Worm (Caenorhabditis elegans) whole organism, L2 larva: ENCODE data around the gene rcat-1.

Experiments used
- R02D3.7 ChIP-seq: fragments of 150-350 bp; optimal IDR thresholded peaks from 2 replicates; lab custom pipeline; 2014; ENCODE audit warnings: missing biosample characterization, missing genetic modification characterization
- alr-1 ChIP-seq: fragments of 150-350 bp; optimal IDR thresholded peaks from 2 replicates; lab custom pipeline; 2014; ENCODE audit warnings: missing biosample characterization, missing genetic modification characterization
- crh-2 ChIP-seq: sonication (generic microtip); optimal IDR thresholded peaks from 2 replicates; lab custom pipeline; 2017; ENCODE audit warnings: missing biosample characterization, missing genetic modification characterization
- lin-11 ChIP-seq: fragments of 150-350 bp; sonication (generic microtip); optimal IDR thresholded peaks from 2 replicates; lab custom pipeline; 2014; ENCODE audit warnings: missing biosample characterization, missing genetic modification characterization, inconsistent platforms, mixed read lengths
- lin-39 ChIP-seq: fragments of 150-350 bp; optimal IDR thresholded peaks from 2 replicates; lab custom pipeline; 2014; ENCODE audit warnings: missing biosample characterization, missing genetic modification reagents, missing genetic modification characterization
- mdl-1 ChIP-seq, 2 experiments: fragments of 150-350 bp in 1 of 2; sonication (generic microtip) in 1 of 2; optimal IDR thresholded peaks; 2 replicates each; lab custom pipeline; 2017; ENCODE audit warnings: missing biosample characterization in 2 of 2, missing genetic modification characterization in 2 of 2
- nhr-25 ChIP-seq: fragments of 150-350 bp; sonication (generic microtip); optimal IDR thresholded peaks from 3 replicates; lab custom pipeline; 2014; ENCODE audit warnings: missing biosample characterization, missing genetic modification characterization
- nhr-77 ChIP-seq: fragments of 150-350 bp; optimal IDR thresholded peaks from 2 replicates; lab custom pipeline; 2014; ENCODE audit warnings: missing biosample characterization, missing genetic modification characterization
- sma-3 ChIP-seq: sonication (generic microtip); optimal IDR thresholded peaks from 2 replicates; lab custom pipeline; 2016; ENCODE audit warnings: missing genetic modification reagents, missing genetic modification characterization, missing compliant biosample characterization

- TF ChIP-seq nhr-25 (tag; lab: Kevin White, UChicago) (no peak), sma-3 (GFP tag; lab: Kevin White, UChicago) (no peak), R02D3.7 (tag; lab: Kevin White, UChicago) (no peak), mdl-1 (tag; optimal IDR thresholded peaks at IDR 0.05; lab: Kevin White, UChicago) (no peak), crh-2 (tag; lab: Kevin White, UChicago) (no peak), nhr-77 (no peak), lin-39 (tag; lab: Kevin White, UChicago) (no peak), lin-11 (tag; lab: Kevin White, UChicago) (no peak), alr-1 (tag; lab: Kevin White, UChicago) (no peak)
Measured at ce11 chrIV:218252-218651, 37.0 kb downstream of the rcat-1 start, which contains the start of gene prdx-6.
